Fruit fly (Drosophila melanogaster) whole organism, embryonic: ENCODE measurements around the gene CG5973.

Experiments used
- Antp ChIP-seq: fragments of 200-800 bp; sonication (Bioruptor generic); optimal IDR thresholded peaks from 3 replicates; lab custom pipeline; 2016; ENCODE audit warnings: missing biosample characterization, missing genetic modification characterization
- CG10979 ChIP-seq: fragments of 200-800 bp; sonication (Bioruptor generic); optimal IDR thresholded peaks from 2 replicates; lab custom pipeline; 2018; ENCODE audit warnings: missing biosample characterization, mild to moderate bottlenecking, missing genetic modification characterization, moderate library complexity
- CG11560 ChIP-seq: fragments of 200-800 bp; sonication (Bioruptor generic); IDR thresholded peaks from 3 replicates; pipeline ENCODE4 v1.3.6; 2022; ENCODE audit warnings: missing biosample characterization, missing genetic modification characterization
- CG11695 ChIP-seq: fragments of 200-800 bp; sonication (Bioruptor generic); IDR thresholded peaks from 3 replicates; pipeline ENCODE4 v1.3.6; 2022; ENCODE audit warnings: missing biosample characterization, missing genetic modification characterization
- CG12659 ChIP-seq: fragments of 200-800 bp; sonication (Bioruptor generic); optimal IDR thresholded peaks from 3 replicates; lab custom pipeline; 2017; ENCODE audit warnings: mild to moderate bottlenecking, missing biosample characterization, missing genetic modification reagents, missing genetic modification characterization
- CG13775 ChIP-seq: fragments of 200-800 bp; sonication (Bioruptor generic); optimal IDR thresholded peaks from 3 replicates; lab custom pipeline; 2017; ENCODE audit warnings: missing biosample characterization, mild to moderate bottlenecking, missing genetic modification characterization
- CG17186 ChIP-seq: fragments of 200-800 bp; sonication (Bioruptor generic); optimal IDR thresholded peaks from 3 replicates; lab custom pipeline; 2017; ENCODE audit warnings: missing biosample characterization, missing genetic modification reagents, missing genetic modification characterization
- CG18262 ChIP-seq: fragments of 200-800 bp; optimal IDR thresholded peaks from 3 replicates; lab custom pipeline; 2019; ENCODE audit warnings: missing biosample characterization, mild to moderate bottlenecking, missing genetic modification characterization, moderate library complexity
- CG18619 ChIP-seq: fragments of 200-800 bp; sonication (Bioruptor generic); optimal IDR thresholded peaks from 3 replicates; lab custom pipeline; 2017; ENCODE audit warnings: missing biosample characterization, mild to moderate bottlenecking, missing genetic modification characterization
- CG2120 ChIP-seq: fragments of 200-800 bp; sonication (Bioruptor generic); optimal IDR thresholded peaks from 3 replicates; lab custom pipeline; 2016; ENCODE audit warnings: missing biosample characterization, missing genetic modification characterization
- CG31388 ChIP-seq: fragments of 200-800 bp; sonication (Bioruptor generic); optimal IDR thresholded peaks from 2 replicates; lab custom pipeline; 2016; ENCODE audit warnings: missing biosample characterization, missing genetic modification characterization
- CG3163 ChIP-seq: fragments of 200-800 bp; sonication (Bioruptor generic); optimal IDR thresholded peaks from 3 replicates; lab custom pipeline; 2016; ENCODE audit warnings: missing biosample characterization, missing genetic modification characterization
- CG32532 ChIP-seq: fragments of 200-800 bp; sonication (Bioruptor generic); IDR thresholded peaks from 2 replicates; pipeline ENCODE4 v1.3.6; 2022; ENCODE audit warnings: missing biosample characterization, missing genetic modification characterization
- CG34376 ChIP-seq: fragments of 200-800 bp; sonication (Bioruptor generic); optimal IDR thresholded peaks from 2 replicates; lab custom pipeline; 2018; ENCODE audit warnings: missing biosample characterization, mild to moderate bottlenecking, missing genetic modification characterization
- CG43689 ChIP-seq: fragments of 200-800 bp; sonication (Bioruptor generic); IDR thresholded peaks from 2 replicates; pipeline ENCODE4 v1.3.6; 2022; ENCODE audit warnings: missing biosample characterization, missing genetic modification characterization
- CG4730 ChIP-seq: fragments of 200-800 bp; sonication (Bioruptor generic); IDR thresholded peaks from 2 replicates; pipeline ENCODE4 v1.3.6; 2022; ENCODE audit warnings: missing biosample characterization, missing genetic modification characterization
- CG7271 ChIP-seq: fragments of 200-800 bp; sonication (Bioruptor generic); optimal IDR thresholded peaks from 2 replicates; lab custom pipeline; 2018; ENCODE audit warnings: missing biosample characterization, mild to moderate bottlenecking, missing genetic modification characterization, moderate library complexity
- CG9876 ChIP-seq: fragments of 200-800 bp; sonication (Bioruptor generic); optimal IDR thresholded peaks from 2 replicates; lab custom pipeline; 2016; ENCODE audit warnings: missing biosample characterization, missing genetic modification characterization
- CTCF ChIP-seq: fragments of 200-800 bp; sonication (Bioruptor generic); optimal IDR thresholded peaks from 2 replicates; lab custom pipeline; 2017; ENCODE audit warnings: missing biosample characterization, mild to moderate bottlenecking, missing genetic modification characterization, moderate library complexity
- Dip2 ChIP-seq: fragments of 200-800 bp; sonication (Bioruptor generic); IDR thresholded peaks from 2 replicates; pipeline ENCODE4 v1.3.6; 2022; ENCODE audit warnings: missing biosample characterization, missing genetic modification characterization
- Dip3 ChIP-seq: fragments of 200-800 bp; sonication (Bioruptor generic); optimal IDR thresholded peaks from 3 replicates; lab custom pipeline; 2016; ENCODE audit warnings: missing biosample characterization, missing genetic modification characterization
- Dll ChIP-seq: fragments of 200-800 bp; sonication (Bioruptor generic); IDR thresholded peaks from 4 replicates; pipeline ENCODE4 v1.3.6; 2022; ENCODE audit warnings: missing biosample characterization, missing genetic modification characterization; ENCODE audit not compliant: partially characterized antibody
- HHEX ChIP-seq: fragments of 200-800 bp; sonication (Bioruptor generic); optimal IDR thresholded peaks from 3 replicates; lab custom pipeline; 2017; ENCODE audit warnings: missing biosample characterization, mild to moderate bottlenecking, missing genetic modification characterization, missing genetic modification reagents
- HmgZ ChIP-seq: fragments of 200-800 bp; sonication (Bioruptor generic); optimal IDR thresholded peaks from 2 replicates; lab custom pipeline; 2018; ENCODE audit warnings: missing biosample characterization, mild to moderate bottlenecking, missing genetic modification characterization
- Hmr ChIP-seq: fragments of 200-800 bp; sonication (Bioruptor generic); optimal IDR thresholded peaks from 3 replicates; lab custom pipeline; 2017; ENCODE audit warnings: mild to moderate bottlenecking, missing biosample characterization, missing genetic modification reagents, missing genetic modification characterization
- Hr39 ChIP-seq: fragments of >200 bp; optimal IDR thresholded peaks from 2 replicates; lab custom pipeline; 2017
- Hr51 ChIP-seq, 2 experiments: fragments of 200-800 bp; sonication (Bioruptor generic); optimal IDR thresholded peaks; 2 replicates in 1 of 2; 3 replicates in 1 of 2; lab custom pipeline; 2016 to 2018; ENCODE audit warnings: missing biosample characterization in 2 of 2, missing genetic modification characterization in 2 of 2, mild to moderate bottlenecking in 1 of 2, moderate library complexity in 1 of 2
- NC2α ChIP-seq: fragments of 200-800 bp; sonication (Bioruptor generic); optimal IDR thresholded peaks from 2 replicates; lab custom pipeline; 2016; ENCODE audit warnings: missing biosample characterization, missing genetic modification characterization
- NC2β ChIP-seq: fragments of 200-800 bp; sonication (Bioruptor generic); optimal IDR thresholded peaks from 2 replicates; lab custom pipeline; 2016; ENCODE audit warnings: missing biosample characterization, missing genetic modification characterization
- Pdp1 ChIP-seq, 2 experiments: fragments of 200-800 bp; sonication (Bioruptor generic); optimal IDR thresholded peaks; 3 replicates each; lab custom pipeline; 2016; ENCODE audit warnings: missing biosample characterization in 2 of 2, missing genetic modification characterization in 2 of 2, mild to moderate bottlenecking in 1 of 2, moderate library complexity in 1 of 2
- Usf ChIP-seq: fragments of 200-800 bp; sonication (Bioruptor generic); optimal IDR thresholded peaks from 2 replicates; lab custom pipeline; 2017; ENCODE audit warnings: missing genotype, missing biosample characterization, missing genetic modification characterization
- chm ChIP-seq: fragments of 200-800 bp; sonication (Bioruptor generic); IDR thresholded peaks from 2 replicates; pipeline ENCODE4 v1.3.6; 2022; ENCODE audit warnings: missing biosample characterization, missing genetic modification characterization
- da ChIP-seq: fragments of 200-800 bp; sonication (Bioruptor generic); optimal IDR thresholded peaks from 2 replicates; lab custom pipeline; 2016; ENCODE audit warnings: missing biosample characterization, missing genetic modification characterization
- dm ChIP-seq: fragments of 200-800 bp; sonication (Bioruptor generic); optimal IDR thresholded peaks from 3 replicates; lab custom pipeline; 2016; ENCODE audit warnings: missing biosample characterization, missing genetic modification characterization
- eve ChIP-seq, 2 experiments: fragments of >200 bp; optimal IDR thresholded peaks; 2 replicates each; lab custom pipeline; 2017; ENCODE audit warnings: missing biosample characterization in 2 of 2, missing genetic modification characterization in 2 of 2
- ftz-f1 ChIP-seq: fragments of 200-800 bp; sonication (Bioruptor generic); optimal IDR thresholded peaks from 2 replicates; lab custom pipeline; 2016; ENCODE audit warnings: missing biosample characterization, missing genetic modification characterization
- hth ChIP-seq: fragments of >200 bp; optimal IDR thresholded peaks from 2 replicates; lab custom pipeline; 2017; ENCODE audit warnings: inconsistent platforms
- inv ChIP-seq: fragments of 200-800 bp; sonication (Bioruptor generic); IDR thresholded peaks from 2 replicates; pipeline ENCODE4 v1.3.6; 2022; ENCODE audit warnings: missing biosample characterization, missing genetic modification characterization; ENCODE audit not compliant: partially characterized antibody
- jing ChIP-seq: fragments of 200-800 bp; sonication (Bioruptor generic); optimal IDR thresholded peaks from 2 replicates; lab custom pipeline; 2018; ENCODE audit warnings: missing biosample characterization, mild to moderate bottlenecking, missing genetic modification characterization
- lab ChIP-seq: fragments of 200-800 bp; sonication (Bioruptor generic); optimal IDR thresholded peaks from 3 replicates; lab custom pipeline; 2017; ENCODE audit warnings: missing biosample characterization, missing genetic modification characterization, mild to moderate bottlenecking, moderate library complexity, missing genetic modification reagents
- lbe ChIP-seq: fragments of 200-800 bp; sonication (Bioruptor generic); optimal IDR thresholded peaks from 2 replicates; lab custom pipeline; 2016; ENCODE audit warnings: missing biosample characterization, mild to moderate bottlenecking, missing genetic modification characterization
- lov ChIP-seq, 2 experiments: fragments of 200-800 bp in 1 of 2; fragments of >200 bp in 1 of 2; sonication (Bioruptor generic) in 1 of 2; IDR thresholded peaks in 1 of 2; optimal IDR thresholded peaks in 1 of 2; 2 replicates in 1 of 2; 3 replicates in 1 of 2; pipeline versions ENCODE4 v1.3.6 to Lab custom; 2017 to 2022; ENCODE audit warnings: missing biosample characterization in 1 of 2, missing genetic modification characterization in 1 of 2
- mam ChIP-seq: fragments of 200-800 bp; sonication (Bioruptor generic); optimal IDR thresholded peaks from 3 replicates; lab custom pipeline; 2016; ENCODE audit warnings: missing biosample characterization, missing genetic modification characterization
- mirr ChIP-seq: fragments of 200-800 bp; sonication (Bioruptor generic); optimal IDR thresholded peaks from 3 replicates; lab custom pipeline; 2018; ENCODE audit warnings: missing biosample characterization, mild to moderate bottlenecking, missing genetic modification characterization
- org-1 ChIP-seq: fragments of 200-800 bp; sonication (Bioruptor generic); optimal IDR thresholded peaks from 2 replicates; lab custom pipeline; 2017; ENCODE audit warnings: missing biosample characterization, missing genetic modification characterization
- pros ChIP-seq: fragments of 200-800 bp; sonication (Bioruptor generic); optimal IDR thresholded peaks from 3 replicates; lab custom pipeline; 2019; ENCODE audit warnings: missing biosample characterization, mild to moderate bottlenecking, missing genetic modification characterization, moderate library complexity
- pzg ChIP-seq: fragments of 200-800 bp; sonication (Bioruptor generic); optimal IDR thresholded peaks from 3 replicates; lab custom pipeline; 2018; ENCODE audit warnings: missing biosample characterization, mild to moderate bottlenecking, missing genetic modification characterization, moderate library complexity
- ranshi ChIP-seq: fragments of 200-800 bp; sonication (Bioruptor generic); IDR thresholded peaks from 2 replicates; pipeline ENCODE4 v1.3.6; 2022; ENCODE audit warnings: missing biosample characterization, missing genetic modification characterization
- tx ChIP-seq: fragments of 200-800 bp; sonication (Bioruptor generic); optimal IDR thresholded peaks from 2 replicates; lab custom pipeline; 2016; ENCODE audit warnings: missing biosample characterization, missing genetic modification characterization
- usp ChIP-seq: fragments of >200 bp; optimal IDR thresholded peaks from 2 replicates; lab custom pipeline; 2017; ENCODE audit warnings: missing biosample characterization, missing genetic modification characterization
- zfh1 ChIP-seq: fragments of 200-800 bp; sonication (Bioruptor generic); IDR thresholded peaks from 3 replicates; pipeline ENCODE4 v1.3.6; 2022; ENCODE audit warnings: missing biosample characterization, missing genetic modification characterization

The CG5973 gene

DNA sequence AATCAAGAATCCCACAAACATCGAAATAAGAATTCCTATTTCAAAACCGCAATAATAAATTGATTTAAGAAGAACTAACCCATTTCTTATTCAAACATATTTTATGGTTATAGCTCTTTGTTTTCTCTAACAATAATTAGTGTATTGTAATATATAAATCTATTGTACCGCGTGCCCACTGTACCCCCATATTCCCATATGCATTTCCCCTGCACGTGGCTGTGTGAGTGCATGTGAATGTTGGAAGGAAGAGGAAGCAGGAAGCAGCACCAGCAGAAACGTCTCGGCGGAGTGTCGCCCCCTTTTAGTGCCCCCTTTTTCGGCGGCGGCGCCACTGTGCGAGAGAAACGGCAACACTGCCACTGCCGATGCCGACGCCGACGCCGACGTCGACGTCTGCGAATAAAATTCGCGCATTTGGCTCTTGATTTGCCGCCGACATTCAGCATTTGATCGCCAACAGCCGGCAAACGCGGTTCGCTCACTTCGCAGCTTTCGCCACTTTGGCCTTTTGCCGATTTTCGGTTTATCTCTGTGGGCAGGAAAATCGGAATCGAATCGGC lies 13.9 kb upstream of the CG5973 start (continued):
- peak; percentile 18 for TF ChIP-seq pzg (GFP tag; lab: Kevin White, UChicago)
- TF ChIP-seq CG18619 (GFP tag; lab: Kevin White, UChicago) = peak; percentile 9
- TF ChIP-seq CG11695 = 0 out of 3 replicates have a peak, but pooled peaks have one; percentile 14
- TF ChIP-seq CG2120 = peak; percentile 81
- TF ChIP-seq Antp (GFP tag; lab: Kevin White, UChicago) = peak; percentile 57
- TF ChIP-seq pros (GFP tag; lab: Kevin White, UChicago) = no peak
- no peak for TF ChIP-seq CG31388 (GFP tag; lab: Kevin White, UChicago)
- TF ChIP-seq da (GFP tag; lab: Kevin White, UChicago) = no peak
- TF ChIP-seq CG4730 = peak; percentile 16; the same call in 1 of the 2 replicates
- no peak for TF ChIP-seq CG7271 (tag; lab: Kevin White, UChicago)
- TF ChIP-seq CG13775 (GFP tag; lab: Kevin White, UChicago) = peak; percentile 34
- TF ChIP-seq Hr51 (GFP tag; optimal IDR thresholded peaks at IDR 0.05; lab: Kevin White, UChicago) = no peak
- no peak for TF ChIP-seq usp (GFP tag; lab: Kevin White, UChicago)
- no peak for TF ChIP-seq CG9876 (GFP tag; lab: Kevin White, UChicago)
- TF ChIP-seq mam (GFP tag; lab: Kevin White, UChicago) = peak; percentile 51
- TF ChIP-seq CG17186 (GFP tag; lab: Kevin White, UChicago) = no peak
- TF ChIP-seq ftz-f1 (GFP tag; lab: Kevin White, UChicago) = peak; percentile 25
- TF ChIP-seq chm (GFP tag; lab: Robert Waterston, UW) = peak; percentile 81
- TF ChIP-seq CG43689 (GFP tag; lab: Robert Waterston, UW) = no peak
- no peak for TF ChIP-seq CG18262 (tag; lab: Kevin White, UChicago)
- no peak for TF ChIP-seq Hr39
- TF ChIP-seq CG3163 (GFP tag; lab: Kevin White, UChicago) = no peak
- no peak for TF ChIP-seq CG12659 (GFP tag; lab: Kevin White, UChicago)
- peak; percentile 61; the same call in 1 of the 3 replicates for TF ChIP-seq zfh1 (GFP tag; lab: Robert Waterston, UW)
- no peak for TF ChIP-seq jing (GFP tag; lab: Kevin White, UChicago)
- TF ChIP-seq CG34376 (GFP tag; lab: Kevin White, UChicago) = peak; percentile 13
- peak; percentile 92 for TF ChIP-seq CTCF (GFP tag; lab: Kevin White, UChicago)
- peak; percentile 30 for TF ChIP-seq HmgZ (tag; lab: Kevin White, UChicago)
- no peak for TF ChIP-seq mirr (GFP tag; lab: Kevin White, UChicago)
- peak; percentile 82 for TF ChIP-seq CG32532 (GFP tag; lab: Robert Waterston, UW)
- TF ChIP-seq Dip2 (GFP tag; lab: Robert Waterston, UW) = no peak
- TF ChIP-seq ranshi (GFP tag; lab: Robert Waterston, UW) = peak; percentile 65
- no peak for TF ChIP-seq Pdp1 (GFP tag; optimal IDR thresholded peaks at IDR 0.05; lab: Kevin White, UChicago)
- TF ChIP-seq Usf (GFP tag; lab: Kevin White, UChicago) = peak; percentile 42
- TF ChIP-seq hth = no peak
- no peak for TF ChIP-seq org-1 (GFP tag; lab: Kevin White, UChicago)
- peak; percentile 64 for TF ChIP-seq lab
- no peak for TF ChIP-seq NC2β (GFP tag; lab: Kevin White, UChicago)
- peak; percentile 17 for TF ChIP-seq HHEX (GFP tag; lab: Kevin White, UChicago)
- no peak for TF ChIP-seq NC2α (GFP tag; lab: Kevin White, UChicago)
- peak; percentile 61 for TF ChIP-seq Dip3 (GFP tag; lab: Kevin White, UChicago)
- TF ChIP-seq lbe (GFP tag; lab: Kevin White, UChicago) = peak; percentile 71
- TF ChIP-seq tx (GFP tag; lab: Kevin White, UChicago) = no peak
- TF ChIP-seq CG10979 (tag; lab: Kevin White, UChicago) = no peak
- TF ChIP-seq lov (optimal IDR thresholded peaks at IDR 0.05; lab: Kevin White, UChicago) = no peak
- TF ChIP-seq lov (GFP tag; IDR thresholded peaks at IDR 0.05; lab: Robert Waterston, UW) = no peak
- no peak for TF ChIP-seq Dll (GFP tag; lab: Robert Waterston, UW)
- peak; percentile 38 for TF ChIP-seq dm (GFP tag; lab: Kevin White, UChicago)
- 0 out of 3 replicates have a peak, but pooled peaks have one; percentile 22 for TF ChIP-seq CG11560
- TF ChIP-seq eve (GFP tag; optimal IDR thresholded peaks at IDR 0.05; lab: Kevin White, UChicago) = no peak
- peak; percentile 63 for TF ChIP-seq Hmr
- TF ChIP-seq inv (GFP tag; lab: Robert Waterston, UW) = no peak
